Worm (Caenorhabditis elegans) whole organism, young adult: Measurements from ENCODE around the gene Y23B4A.1.

Experiments
- F23B12.7 ChIP-seq: sonication (generic microtip); optimal IDR thresholded peaks from 2 replicates; lab custom pipeline; 2017; ENCODE audit warnings: missing genetic modification characterization, mild to moderate bottlenecking, missing compliant biosample characterization, antibody characterized with exemption, moderate library complexity; ENCODE audit not compliant: insufficient read depth
- F37B4.10 ChIP-seq: fragments of 200-800 bp; sonication (Bioruptor generic); IDR thresholded peaks from 2 replicates; pipeline ENCODE4 v1.3.6; 2022; ENCODE audit warnings: missing genetic modification characterization, missing compliant biosample characterization
- F49E8.2 ChIP-seq: sonication (generic microtip); optimal IDR thresholded peaks from 3 replicates; lab custom pipeline; 2017; ENCODE audit warnings: missing genetic modification characterization, mild to moderate bottlenecking, missing compliant biosample characterization, antibody characterized with exemption, moderate library complexity; ENCODE audit not compliant: insufficient read depth
- F57A8.1 ChIP-seq: fragments of 200-800 bp; sonication (Bioruptor generic); optimal IDR thresholded peaks from 2 replicates; lab custom pipeline; 2018; ENCODE audit warnings: mild to moderate bottlenecking, missing genetic modification characterization, moderate library complexity, missing compliant biosample characterization
- Y53F4B.3 ChIP-seq: fragments of 200-800 bp; sonication (Bioruptor generic); IDR thresholded peaks from 2 replicates; pipeline ENCODE4 v1.3.6; 2022; ENCODE audit warnings: missing genetic modification reagents, missing genetic modification characterization, missing compliant biosample characterization
- atf-7 ChIP-seq: sonication (generic microtip); optimal IDR thresholded peaks from 2 replicates; lab custom pipeline; 2017; ENCODE audit warnings: mild to moderate bottlenecking, missing genetic modification characterization, missing compliant biosample characterization
- attf-3 ChIP-seq: fragments of 200-800 bp; sonication (Bioruptor generic); conservative IDR thresholded peaks from 2 replicates; pipeline ENCODE4 v1.3.6; 2022; ENCODE audit warnings: missing genetic modification reagents, missing genetic modification characterization, missing compliant biosample characterization
- attf-5 ChIP-seq: fragments of 200-800 bp; sonication (Bioruptor generic); optimal IDR thresholded peaks from 2 replicates; lab custom pipeline; 2018; ENCODE audit warnings: mild to moderate bottlenecking, missing genetic modification characterization, missing compliant biosample characterization
- cebp-2 ChIP-seq: fragments of 200-800 bp; sonication (Bioruptor generic); IDR thresholded peaks from 2 replicates; pipeline ENCODE4 v1.3.6; 2022; ENCODE audit warnings: missing genetic modification characterization, missing compliant biosample characterization
- ceh-27 ChIP-seq: fragments of 200-800 bp; sonication (Bioruptor generic); optimal IDR thresholded peaks from 2 replicates; lab custom pipeline; 2018; ENCODE audit warnings: mild to moderate bottlenecking, missing genetic modification characterization, moderate library complexity, missing compliant biosample characterization
- ceh-40 ChIP-seq: fragments of 200-800 bp; sonication (Bioruptor generic); IDR thresholded peaks from 2 replicates; pipeline ENCODE4 v1.3.6; 2022; ENCODE audit warnings: missing genetic modification characterization, missing compliant biosample characterization
- die-1 ChIP-seq: sonication (generic microtip); optimal IDR thresholded peaks from 2 replicates; lab custom pipeline; 2016; ENCODE audit warnings: missing genotype, mild to moderate bottlenecking, missing genetic modification characterization, missing compliant biosample characterization
- dox-1 ChIP-seq: fragments of 200-800 bp; sonication (Bioruptor generic); IDR thresholded peaks from 2 replicates; pipeline ENCODE4 v1.3.6; 2022; ENCODE audit warnings: missing genetic modification reagents, missing genetic modification characterization, missing compliant biosample characterization
- dpff-1 ChIP-seq: sonication (generic microtip); optimal IDR thresholded peaks from 2 replicates; lab custom pipeline; 2017; ENCODE audit warnings: mild to moderate bottlenecking, missing genetic modification characterization, missing compliant biosample characterization
- dpl-1 ChIP-seq: fragments of 150-350 bp; optimal IDR thresholded peaks from 2 replicates; lab custom pipeline; 2014; ENCODE audit warnings: missing biosample characterization, missing genetic modification reagents, missing genetic modification characterization
- him-1 ChIP-seq: sonication (generic microtip); optimal IDR thresholded peaks from 2 replicates; lab custom pipeline; 2016; ENCODE audit warnings: missing genotype, missing genetic modification reagents, missing genetic modification characterization, missing compliant biosample characterization
- hlh-12 ChIP-seq: sonication (generic microtip); optimal IDR thresholded peaks from 2 replicates; lab custom pipeline; 2016; ENCODE audit warnings: missing genetic modification characterization, missing compliant biosample characterization
- hrde-1 ChIP-seq: sonication (generic microtip); optimal IDR thresholded peaks from 2 replicates; lab custom pipeline; 2016; ENCODE audit warnings: missing genetic modification characterization, mild to moderate bottlenecking, missing compliant biosample characterization, moderate library complexity, missing genotype, missing genetic modification reagents, borderline replicate concordance
- lag-1 ChIP-seq: fragments of 200-800 bp; sonication (Bioruptor generic); IDR thresholded peaks from 2 replicates; pipeline ENCODE4 v1.3.6; 2022; ENCODE audit warnings: missing genetic modification reagents, missing genetic modification characterization, missing compliant biosample characterization
- lin-26 ChIP-seq: fragments of 200-800 bp; sonication (Bioruptor generic); IDR thresholded peaks from 2 replicates; pipeline ENCODE4 v1.3.6; 2022; ENCODE audit warnings: missing genetic modification reagents, missing genetic modification characterization, missing compliant biosample characterization
- lin-35 ChIP-seq, 3 experiments: fragments of 150-350 bp in 2 of 3; sonication (generic microtip) in 1 of 3; optimal IDR thresholded peaks; 2 replicates each; lab custom pipeline; 2014 to 2018; ENCODE audit warnings: missing biosample characterization in 3 of 3, missing genetic modification characterization in 3 of 3, missing genetic modification reagents in 3 of 3
- madf-10 ChIP-seq: sonication (generic microtip); optimal IDR thresholded peaks from 2 replicates; lab custom pipeline; 2016; ENCODE audit warnings: mild to moderate bottlenecking, missing genetic modification characterization, missing compliant biosample characterization
- madf-8 ChIP-seq: fragments of 200-800 bp; sonication (Bioruptor generic); conservative IDR thresholded peaks from 2 replicates; pipeline ENCODE4 v1.3.6; 2022; ENCODE audit warnings: missing genetic modification reagents, missing genetic modification characterization, missing compliant biosample characterization
- mcd-1 ChIP-seq: fragments of 200-800 bp; sonication (Bioruptor generic); IDR thresholded peaks from 2 replicates; pipeline ENCODE4 v1.3.6; 2022; ENCODE audit warnings: missing genetic modification reagents, missing genetic modification characterization, missing compliant biosample characterization
- nhr-179 ChIP-seq: sonication (generic microtip); optimal IDR thresholded peaks from 2 replicates; lab custom pipeline; 2016; ENCODE audit warnings: mild to moderate bottlenecking, missing genetic modification characterization, missing compliant biosample characterization
- nhr-27 ChIP-seq: fragments of 200-800 bp; sonication (Bioruptor generic); optimal IDR thresholded peaks from 2 replicates; lab custom pipeline; 2018; ENCODE audit warnings: mild to moderate bottlenecking, missing genetic modification characterization, moderate library complexity, missing compliant biosample characterization
- sdz-38 ChIP-seq: sonication (generic microtip); optimal IDR thresholded peaks from 2 replicates; lab custom pipeline; 2016; ENCODE audit warnings: missing genotype, missing genetic modification characterization, missing compliant biosample characterization
- sptf-2 ChIP-seq: fragments of 200-800 bp; sonication (Bioruptor generic); optimal IDR thresholded peaks from 2 replicates; lab custom pipeline; 2018; ENCODE audit warnings: mild to moderate bottlenecking, missing genetic modification characterization, missing compliant biosample characterization
- unc-62 ChIP-seq: fragments of 150-350 bp; optimal IDR thresholded peaks from 2 replicates; lab custom pipeline; 2014; ENCODE audit warnings: missing biosample characterization, missing genetic modification reagents, missing genetic modification characterization
- zfh-2 ChIP-seq: fragments of 200-800 bp; sonication (Bioruptor generic); conservative IDR thresholded peaks from 2 replicates; pipeline ENCODE4 v1.3.6; 2022; ENCODE audit warnings: missing genetic modification reagents, missing genetic modification characterization, missing compliant biosample characterization
- ztf-22 ChIP-seq: fragments of 200-800 bp; sonication (Bioruptor generic); optimal IDR thresholded peaks from 2 replicates; lab custom pipeline; 2018; ENCODE audit warnings: mild to moderate bottlenecking, missing genetic modification characterization, moderate library complexity, missing compliant biosample characterization
- ztf-28 ChIP-seq: fragments of 200-800 bp; sonication (Bioruptor generic); IDR thresholded peaks from 2 replicates; pipeline ENCODE4 v1.3.6; 2022; ENCODE audit warnings: missing genetic modification reagents, missing genetic modification characterization, missing compliant biosample characterization

The Y23B4A.1 gene

DNA sequence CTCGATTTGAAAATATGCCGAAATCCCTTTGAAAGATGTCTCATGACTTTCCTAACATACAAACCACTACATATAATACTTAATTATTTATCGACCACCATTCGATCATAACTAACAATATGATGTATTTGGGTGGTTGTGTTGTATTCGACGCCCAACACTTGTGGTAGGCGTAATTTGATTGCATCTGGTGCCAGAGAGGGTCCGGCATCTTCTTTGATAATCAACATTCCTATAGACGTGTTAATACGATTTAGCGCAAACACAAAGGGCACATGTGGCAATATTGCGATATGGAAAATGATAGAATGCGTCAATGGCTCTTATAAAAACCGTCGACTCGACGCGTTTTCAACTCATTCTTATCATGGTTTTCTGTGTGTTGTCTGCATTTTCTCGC, 13.3 kb downstream of the Y23B4A.1 start:
- TF ChIP-seq lag-1 (GFP tag; lab: Robert Waterston, UW) (no peak), dox-1 (GFP tag; lab: Robert Waterston, UW) (no peak), ztf-28 (no peak), F37B4.10 (GFP tag; lab: Robert Waterston, UW) (no peak), sptf-2 (GFP tag; lab: Kevin White, UChicago) (no peak), nhr-27 (tag; lab: Kevin White, UChicago) (no peak), madf-8 (no peak), Y53F4B.3 (GFP tag; lab: Robert Waterston, UW) (no peak), sdz-38 (tag; lab: Kevin White, UChicago) (no peak), F57A8.1 (no peak), die-1 (tag; lab: Kevin White, UChicago) (no peak), F23B12.7 (tag; lab: Kevin White, UChicago) (no peak), lin-35 (GFP tag; optimal IDR thresholded peaks at IDR 0.05; lab: Kevin White, UChicago) (no peak), ceh-40 (GFP tag; lab: Robert Waterston, UW) (no peak)

DNA sequence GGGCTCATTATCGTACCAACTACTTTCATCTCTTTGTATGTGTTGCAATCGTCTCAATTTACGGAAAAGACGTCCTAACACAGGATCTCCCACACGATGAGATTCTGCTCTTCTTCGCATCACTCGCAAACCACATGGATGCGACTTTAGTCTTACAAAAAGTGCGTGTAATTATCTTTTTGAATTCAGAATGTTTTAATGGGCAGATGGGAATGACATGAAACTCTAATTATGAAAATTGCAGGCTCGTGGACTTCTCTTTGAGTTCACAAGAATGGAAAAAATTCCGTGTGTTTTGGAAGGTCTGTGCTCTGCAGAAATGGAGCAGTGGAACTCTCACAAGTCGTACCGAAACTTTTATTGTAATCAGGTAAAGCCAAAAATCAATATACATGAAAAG, 15.7 kb downstream of the Y23B4A.1 start:
- no peak for TF ChIP-seq ztf-22 (GFP tag; lab: Kevin White, UChicago)

DNA sequence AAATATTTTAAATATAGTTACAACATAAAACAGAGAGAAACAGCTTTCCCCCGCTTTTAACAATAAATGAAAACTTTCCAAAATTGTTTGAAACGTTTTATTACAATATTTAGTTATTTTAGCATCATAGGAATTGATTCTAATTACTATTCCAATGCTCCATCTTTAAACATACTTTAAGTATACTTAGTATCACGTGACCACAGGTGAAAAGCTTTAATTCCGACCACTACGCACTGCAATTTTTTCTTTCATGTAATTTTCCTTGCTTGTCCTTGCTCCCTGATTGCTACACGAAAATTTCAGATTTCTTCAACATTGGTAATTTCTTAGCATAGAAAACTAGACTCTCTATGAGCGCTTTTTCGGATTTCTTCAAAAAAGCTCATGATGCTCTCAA, 20.1 kb downstream of the Y23B4A.1 start, which contains the start of gene tbc-16:
TSS of gene tbc-16 (plus strand) at position 301 of the 400 bp plus-strand sequence.
- no peak for TF ChIP-seq cebp-2
- no peak for TF ChIP-seq him-1
- no peak for TF ChIP-seq F57A8.1
- TF ChIP-seq F49E8.2 (tag; lab: Kevin White, UChicago), result no peak
- TF ChIP-seq lin-26 (GFP tag; lab: Robert Waterston, UW), result no peak
- no peak for TF ChIP-seq hlh-12 (tag; lab: Kevin White, UChicago)
- no peak for TF ChIP-seq dpl-1 (GFP tag; lab: Kevin White, UChicago)
- no peak for TF ChIP-seq nhr-179 (tag; lab: Kevin White, UChicago)
- TF ChIP-seq unc-62 (GFP tag; lab: Kevin White, UChicago), result no peak

DNA sequence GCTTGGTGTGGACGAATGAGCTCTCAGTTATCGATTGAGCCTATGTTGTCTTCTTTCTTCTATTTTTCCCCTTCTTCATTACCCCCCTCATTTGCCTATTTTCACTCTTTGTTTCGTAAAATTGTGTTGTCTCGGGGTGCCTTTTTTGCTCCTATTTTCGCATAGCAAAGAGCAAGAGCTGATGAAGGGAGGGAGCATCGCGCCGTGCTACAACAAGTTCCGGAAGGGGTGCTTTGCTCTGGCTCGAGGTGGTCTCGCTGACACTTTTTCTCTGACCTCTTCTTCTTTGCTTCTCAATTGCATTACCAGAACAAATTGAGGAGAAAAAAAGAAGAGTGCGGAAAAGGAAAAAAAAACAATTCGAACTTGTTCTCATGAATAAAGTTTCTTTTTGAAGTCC, 21.2 kb downstream of the Y23B4A.1 start:
- no peak for TF ChIP-seq F57A8.1
- TF ChIP-seq madf-10 (tag; lab: Kevin White, UChicago), result no peak
- TF ChIP-seq zfh-2 (GFP tag; lab: Robert Waterston, UW), result peak; percentile 70

DNA sequence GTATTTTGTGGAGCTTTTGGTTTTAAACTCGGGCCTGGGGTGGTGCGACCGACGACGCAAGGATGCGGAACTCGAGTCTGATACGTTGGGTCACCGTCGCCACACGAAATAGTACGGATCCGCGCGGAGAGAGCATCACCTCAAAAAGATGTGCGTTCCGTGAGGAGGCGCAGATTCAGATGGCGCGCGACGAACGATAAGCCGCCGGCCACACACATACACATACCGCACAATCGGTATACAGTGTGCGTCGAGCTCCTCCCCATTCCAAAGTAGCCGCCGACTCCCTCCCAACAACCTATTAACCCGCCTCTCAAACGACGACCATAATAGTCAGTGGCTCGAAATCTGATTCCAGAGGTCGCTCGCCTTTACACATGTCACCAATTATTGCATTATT, 27.1 kb downstream of the Y23B4A.1 start, which contains the start of gene F49E10.2:
TSS of gene F49E10.2 (plus strand) at position 301 of the 400 bp plus-strand sequence.
- TF ChIP-seq cebp-2 (no peak), zfh-2 (GFP tag; lab: Robert Waterston, UW) (peak; percentile 71), attf-5 (no peak)

DNA sequence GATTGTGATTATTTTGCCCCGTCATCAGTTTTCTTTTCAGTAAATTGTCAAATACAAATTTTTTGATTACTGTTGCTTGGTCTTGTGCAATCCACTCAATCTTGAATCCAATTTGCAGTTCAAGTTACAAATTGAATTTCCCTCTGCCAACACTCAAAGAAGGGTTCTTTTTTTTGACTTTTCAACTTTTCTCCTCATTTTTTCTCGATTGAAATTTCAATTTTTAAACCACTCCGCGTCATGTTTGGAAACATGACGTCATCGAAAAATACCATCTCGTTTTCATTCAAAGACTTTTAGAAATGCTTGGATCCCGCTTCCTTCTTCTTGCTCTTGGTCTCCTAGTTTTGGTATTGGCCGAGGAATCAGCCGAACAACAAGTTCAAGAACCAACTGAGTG, 31.6 kb downstream of the Y23B4A.1 start, which contains the start of gene flp-7:
TSS of gene flp-7 (plus strand) at position 301 of the 400 bp plus-strand sequence.
- TF ChIP-seq atf-7 (tag; lab: Kevin White, UChicago), result no peak
- TF ChIP-seq hrde-1, result no peak
- TF ChIP-seq attf-3 (GFP tag; lab: Robert Waterston, UW), result no peak
- no peak for TF ChIP-seq dpff-1
- TF ChIP-seq ceh-27 (GFP tag; lab: Kevin White, UChicago), result no peak
- no peak for TF ChIP-seq mcd-1 (GFP tag; lab: Robert Waterston, UW)
- TF ChIP-seq cebp-2, result no peak
